Worm (Caenorhabditis elegans) whole organism, L1 larva: ENCODE results near the gene F47B8.10.

Source experiments
- C34B4.2 ChIP-seq: sonication (generic microtip); optimal IDR thresholded peaks from 2 replicates; lab custom pipeline; 2017; ENCODE audit warnings: mild to moderate bottlenecking, missing genetic modification characterization, missing compliant biosample characterization
- F16B12.6 ChIP-seq: fragments of 150-350 bp; optimal IDR thresholded peaks from 2 replicates; lab custom pipeline; 2014; ENCODE audit warnings: missing biosample characterization, missing genetic modification characterization
- aha-1 ChIP-seq: fragments of 150-350 bp; optimal IDR thresholded peaks from 2 replicates; lab custom pipeline; 2014; ENCODE audit warnings: missing biosample characterization, missing genetic modification characterization
- ama-1 ChIP-seq: fragments of 150-350 bp; optimal IDR thresholded peaks from 2 replicates; lab custom pipeline; 2014
- ceh-63 ChIP-seq: fragments of 200-800 bp; sonication (Bioruptor generic); optimal IDR thresholded peaks from 2 replicates; lab custom pipeline; 2018; ENCODE audit warnings: mild to moderate bottlenecking, missing genetic modification characterization, missing compliant biosample characterization
- ceh-82 ChIP-seq, 3 experiments: fragments of 150-350 bp in 1 of 3; sonication (generic microtip) in 2 of 3; optimal IDR thresholded peaks; 2 replicates each; lab custom pipeline; 2014 to 2017; ENCODE audit warnings: missing biosample characterization in 3 of 3, missing genetic modification characterization in 3 of 3
- ceh-90 ChIP-seq: sonication (generic microtip); optimal IDR thresholded peaks from 2 replicates; lab custom pipeline; 2016; ENCODE audit warnings: missing genetic modification characterization, missing compliant biosample characterization
- ces-1 ChIP-seq: fragments of 150-350 bp; optimal IDR thresholded peaks from 2 replicates; lab custom pipeline; 2014; ENCODE audit warnings: missing biosample characterization, missing genetic modification reagents, missing genetic modification characterization
- dpl-1 ChIP-seq, 3 experiments: fragments of 150-350 bp in 2 of 3; sonication (generic microtip) in 1 of 3; optimal IDR thresholded peaks; 2 replicates each; lab custom pipeline; 2014 to 2017; ENCODE audit warnings: missing biosample characterization in 3 of 3, missing genetic modification characterization in 3 of 3, missing genetic modification reagents in 3 of 3
- efl-1 ChIP-seq, 4 experiments: fragments of 150-350 bp; optimal IDR thresholded peaks in 3 of 4; peaks in 1 of 4; 1 replicate in 1 of 4; 2 replicates in 3 of 4; lab custom pipeline; 2014; ENCODE audit warnings: missing biosample characterization in 2 of 4, missing genetic modification characterization in 2 of 4, missing genetic modification reagents in 2 of 4
- efl-3 ChIP-seq: fragments of 200-800 bp; sonication (Bioruptor generic); optimal IDR thresholded peaks from 2 replicates; lab custom pipeline; 2018; ENCODE audit warnings: mild to moderate bottlenecking, missing genetic modification characterization, missing compliant biosample characterization
- egl-13 ChIP-seq: sonication (generic microtip); optimal IDR thresholded peaks from 2 replicates; lab custom pipeline; 2016; ENCODE audit warnings: missing genotype, missing genetic modification reagents, missing genetic modification characterization, missing compliant biosample characterization
- ets-5 ChIP-seq: fragments of 200-800 bp; sonication (Bioruptor generic); IDR thresholded peaks from 2 replicates; pipeline ENCODE4 v1.3.6; 2022; ENCODE audit warnings: missing genetic modification characterization, missing compliant biosample characterization
- fkh-8 ChIP-seq: sonication (generic microtip); optimal IDR thresholded peaks from 2 replicates; lab custom pipeline; 2016; ENCODE audit warnings: mild to moderate bottlenecking, missing genetic modification characterization, missing compliant biosample characterization
- fos-1 ChIP-seq: fragments of 150-350 bp; optimal IDR thresholded peaks from 2 replicates; lab custom pipeline; 2014; ENCODE audit warnings: missing biosample characterization, missing genetic modification characterization
- irx-1 ChIP-seq: sonication (generic microtip); optimal IDR thresholded peaks from 2 replicates; lab custom pipeline; 2016; ENCODE audit warnings: missing genetic modification characterization, missing compliant biosample characterization
- isw-1 ChIP-seq: fragments of 200-800 bp; sonication (Bioruptor generic); IDR thresholded peaks from 2 replicates; pipeline ENCODE4 v1.3.6; 2022; ENCODE audit warnings: missing genetic modification characterization, missing compliant biosample characterization
- lin-13 ChIP-seq: fragments of 150-350 bp; optimal IDR thresholded peaks from 2 replicates; lab custom pipeline; 2014; ENCODE audit warnings: missing biosample characterization, missing genetic modification reagents, missing genetic modification characterization
- lin-14 ChIP-seq: fragments of 200-800 bp; sonication (Bioruptor generic); optimal IDR thresholded peaks from 2 replicates; lab custom pipeline; 2018; ENCODE audit warnings: mild to moderate bottlenecking, missing genetic modification characterization, moderate library complexity, missing compliant biosample characterization
- lin-39 ChIP-seq: fragments of 150-350 bp; optimal IDR thresholded peaks from 2 replicates; lab custom pipeline; 2014; ENCODE audit warnings: missing biosample characterization, missing genetic modification reagents, missing genetic modification characterization
- lsy-2 ChIP-seq, 2 experiments: fragments of 150-350 bp; optimal IDR thresholded peaks; 2 replicates each; lab custom pipeline; 2014; ENCODE audit warnings: missing biosample characterization in 2 of 2, missing genetic modification characterization in 2 of 2
- mep-1 ChIP-seq: fragments of 150-350 bp; optimal IDR thresholded peaks from 2 replicates; lab custom pipeline; 2014; ENCODE audit warnings: missing biosample characterization, missing genetic modification characterization
- nhr-12 ChIP-seq: sonication (generic microtip); optimal IDR thresholded peaks from 2 replicates; lab custom pipeline; 2017; ENCODE audit warnings: missing biosample characterization, missing genetic modification characterization
- nhr-47 ChIP-seq: sonication (generic microtip); optimal IDR thresholded peaks from 2 replicates; lab custom pipeline; 2016; ENCODE audit warnings: mild to moderate bottlenecking, missing genetic modification characterization, moderate library complexity, missing compliant biosample characterization
- nhr-71 ChIP-seq: sonication (generic microtip); optimal IDR thresholded peaks from 2 replicates; lab custom pipeline; 2016; ENCODE audit warnings: mild to moderate bottlenecking, missing genetic modification characterization, moderate library complexity, missing compliant biosample characterization
- nhr-84 ChIP-seq: sonication (generic microtip); optimal IDR thresholded peaks from 2 replicates; lab custom pipeline; 2017; ENCODE audit warnings: missing biosample characterization, missing genetic modification characterization
- nhr-90 ChIP-seq: sonication (generic microtip); optimal IDR thresholded peaks from 2 replicates; lab custom pipeline; 2016; ENCODE audit warnings: mild to moderate bottlenecking, missing genetic modification characterization, missing compliant biosample characterization; ENCODE audit not compliant: poor library complexity
- pax-3 ChIP-seq: fragments of 200-800 bp; sonication (Bioruptor generic); optimal IDR thresholded peaks from 2 replicates; lab custom pipeline; 2018; ENCODE audit warnings: mild to moderate bottlenecking, missing genetic modification characterization, moderate library complexity, missing compliant biosample characterization
- pqm-1 ChIP-seq: sonication (generic microtip); optimal IDR thresholded peaks from 3 replicates; lab custom pipeline; 2017; ENCODE audit warnings: missing biosample characterization, missing genetic modification characterization
- rnt-1 ChIP-seq: sonication (generic microtip); optimal IDR thresholded peaks from 2 replicates; lab custom pipeline; 2016; ENCODE audit warnings: mild to moderate bottlenecking, missing genetic modification characterization, moderate library complexity, missing compliant biosample characterization
- snpc-4 ChIP-seq: fragments of 150-350 bp; optimal IDR thresholded peaks from 2 replicates; lab custom pipeline; 2014; ENCODE audit warnings: missing biosample characterization, missing genetic modification characterization
- snu-23 ChIP-seq: sonication (generic microtip); optimal IDR thresholded peaks from 2 replicates; lab custom pipeline; 2016; ENCODE audit warnings: missing genetic modification characterization, missing compliant biosample characterization
- tbx-2 ChIP-seq: sonication (generic microtip); optimal IDR thresholded peaks from 2 replicates; lab custom pipeline; 2016; ENCODE audit warnings: missing genetic modification characterization, missing compliant biosample characterization
- unc-130 ChIP-seq: fragments of 150-350 bp; optimal IDR thresholded peaks from 2 replicates; lab custom pipeline; 2017; ENCODE audit warnings: missing biosample characterization, missing genetic modification characterization, inconsistent platforms
- unc-30 ChIP-seq: sonication (generic microtip); optimal IDR thresholded peaks from 2 replicates; lab custom pipeline; 2017; ENCODE audit warnings: missing biosample characterization, missing genetic modification characterization
- unc-98 ChIP-seq: fragments of 200-800 bp; sonication (Bioruptor generic); IDR thresholded peaks from 2 replicates; pipeline ENCODE4 v1.3.6; 2022; ENCODE audit warnings: missing genetic modification characterization, missing compliant biosample characterization
- xbp-1 ChIP-seq: sonication (generic microtip); optimal IDR thresholded peaks from 2 replicates; lab custom pipeline; 2016; ENCODE audit warnings: missing genetic modification characterization, missing compliant biosample characterization
- zag-1 ChIP-seq: fragments of 150-350 bp; optimal IDR thresholded peaks from 2 replicates; lab custom pipeline; 2014; ENCODE audit warnings: missing biosample characterization, missing genetic modification characterization

Gene F47B8.10

DNA sequence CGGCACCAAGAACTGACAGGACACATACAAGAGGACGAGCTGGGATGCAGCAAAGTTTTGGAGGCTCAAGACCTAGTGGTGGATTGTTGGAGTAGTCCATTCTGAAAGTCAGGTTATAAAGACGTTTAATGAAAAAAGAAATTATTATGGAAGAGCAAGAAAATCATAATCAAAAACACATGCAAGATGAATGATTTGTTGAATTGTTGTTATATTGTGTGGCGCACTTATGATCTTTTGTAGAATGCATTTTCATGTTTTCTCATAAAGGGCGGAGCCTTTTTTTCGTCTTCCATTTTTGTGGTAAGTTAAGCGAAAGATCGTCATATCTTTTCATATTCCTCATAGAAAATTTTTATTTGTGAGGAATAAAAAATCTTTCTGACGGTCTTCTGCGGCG lies 25.2 kb upstream of the F47B8.10 start, which contains the start of gene F47B8.2:
F47B8.2 (minus strand) TSS at position 101 of the 400 bp plus-strand sequence.
- no peak for TF ChIP-seq rnt-1 (tag; lab: Kevin White, UChicago)
- no peak for TF ChIP-seq ama-1 (lab: Kevin White, UChicago)
- no peak for TF ChIP-seq tbx-2 (tag; lab: Kevin White, UChicago)
- no peak for TF ChIP-seq irx-1 (tag; lab: Kevin White, UChicago)
- TF ChIP-seq fos-1 (tag; lab: Kevin White, UChicago): no peak
- no peak for TF ChIP-seq unc-30 (tag; lab: Kevin White, UChicago)
- no peak for TF ChIP-seq lin-13 (GFP tag; lab: Kevin White, UChicago)
- TF ChIP-seq snpc-4 (tag; lab: Kevin White, UChicago): no peak
- TF ChIP-seq dpl-1 (GFP tag; optimal IDR thresholded peaks at IDR 0.05; lab: Kevin White, UChicago): no peak
- TF ChIP-seq C34B4.2 (tag; lab: Kevin White, UChicago): no peak
- no peak for TF ChIP-seq nhr-90 (tag; lab: Kevin White, UChicago)
- no peak for TF ChIP-seq mep-1 (tag; lab: Kevin White, UChicago)
- TF ChIP-seq xbp-1: no peak
- TF ChIP-seq isw-1 (GFP tag; lab: Robert Waterston, UW): no peak
- no peak for TF ChIP-seq nhr-12
- TF ChIP-seq lin-14 (GFP tag; lab: Kevin White, UChicago): no peak
- TF ChIP-seq fkh-8 (tag; lab: Kevin White, UChicago): no peak
- TF ChIP-seq pax-3 (tag; lab: Kevin White, UChicago): no peak
- no peak for TF ChIP-seq nhr-84 (tag; lab: Kevin White, UChicago)

DNA sequence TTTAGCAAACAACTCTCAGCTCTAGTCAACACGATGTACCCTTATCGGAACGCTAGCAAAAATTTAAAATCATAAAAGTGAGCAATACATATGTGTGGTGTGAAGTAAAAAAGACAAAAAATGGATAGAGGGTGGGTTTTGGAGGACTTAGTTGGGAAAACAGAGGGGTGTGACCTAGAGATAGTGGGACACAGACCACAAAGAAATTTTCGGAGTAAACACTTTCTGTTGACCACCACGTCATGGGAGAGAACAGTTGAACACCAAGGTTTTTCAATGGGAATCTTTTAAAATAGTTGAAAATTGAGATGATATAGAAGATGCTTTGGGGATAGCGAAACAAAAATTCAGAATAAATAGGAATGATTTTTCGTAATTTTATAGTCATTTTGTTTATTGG lies 24.6 kb upstream of the F47B8.10 start:
- TF ChIP-seq lsy-2 (tag; optimal IDR thresholded peaks at IDR 0.05; lab: Kevin White, UChicago) (peak in 1 of 2 experiments; percentile 23), efl-1 (optimal IDR thresholded peaks at IDR 0.05; lab: Kevin White, UChicago) (no peak), efl-1 (GFP tag; optimal IDR thresholded peaks at IDR 0.05 in 1 of 2; lab: Kevin White, UChicago) (peak in 1 of 2 experiments; percentile 2), lin-14 (GFP tag; lab: Kevin White, UChicago) (peak; percentile 62), egl-13 (no peak)
- TF ChIP-seq, all 84 proteins: peak for 3

DNA sequence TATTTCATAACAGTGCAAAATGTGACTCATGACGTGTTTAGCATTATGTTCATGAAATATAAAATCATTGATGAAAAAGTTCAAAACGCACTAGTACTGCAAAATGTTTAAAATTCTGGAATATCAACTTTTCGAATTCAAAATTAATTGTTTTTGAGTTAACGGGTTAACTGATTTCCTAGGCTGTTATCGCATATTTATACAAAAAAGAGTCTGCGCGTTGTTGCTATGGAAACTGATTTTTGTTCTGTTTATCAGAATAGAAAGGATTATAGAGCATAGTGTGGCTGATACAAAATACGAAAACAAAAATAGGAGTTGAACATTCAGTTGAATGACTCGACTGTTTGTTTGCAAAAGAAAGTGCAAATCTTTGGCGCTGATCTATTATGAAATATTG lies 24.2 kb upstream of the F47B8.10 start:
- TF ChIP-seq nhr-47 (tag; lab: Kevin White, UChicago) (no peak), pax-3 (tag; lab: Kevin White, UChicago) (peak; percentile 54), lin-39 (tag; lab: Kevin White, UChicago) (no peak), ceh-82 (tag; optimal IDR thresholded peaks at IDR 0.05; lab: Kevin White, UChicago) (no peak), fos-1 (tag; lab: Kevin White, UChicago) (no peak), pqm-1 (tag; lab: Kevin White, UChicago) (no peak), fkh-8 (tag; lab: Kevin White, UChicago) (peak; percentile 66), nhr-71 (tag; lab: Kevin White, UChicago) (no peak), zag-1 (tag; lab: Kevin White, UChicago) (no peak), ets-5 (GFP tag; lab: Robert Waterston, UW) (no peak), snu-23 (GFP tag; lab: Kevin White, UChicago) (no peak), lsy-2 (tag; optimal IDR thresholded peaks at IDR 0.05; lab: Kevin White, UChicago) (no peak), unc-98 (GFP tag; lab: Robert Waterston, UW) (no peak), lin-14 (GFP tag; lab: Kevin White, UChicago) (no peak), ces-1 (GFP tag; lab: Kevin White, UChicago) (no peak), aha-1 (tag; lab: Kevin White, UChicago) (no peak), lin-13 (GFP tag; lab: Kevin White, UChicago) (no peak), xbp-1 (no peak), unc-130 (tag; lab: Kevin White, UChicago) (no peak), efl-3 (GFP tag; lab: Kevin White, UChicago) (no peak), ceh-90 (peak; percentile 3), mep-1 (tag; lab: Kevin White, UChicago) (no peak), ceh-63 (GFP tag; lab: Kevin White, UChicago) (no peak), F16B12.6 (tag; lab: Kevin White, UChicago) (no peak), isw-1 (GFP tag; lab: Robert Waterston, UW) (no peak)
